Fruit fly (Drosophila melanogaster) whole organism, embryonic: ENCODE measurements around the gene CG32537.
A peak's percentile ranks its signal among the peaks of the same experiment; 100 is the strongest.

Experiments used
- CG3281 ChIP-seq: fragments of 200-800 bp; sonication (Bioruptor generic); optimal IDR thresholded peaks from 3 replicates; lab custom pipeline; 2017; ENCODE audit warnings: missing biosample characterization, mild to moderate bottlenecking, missing genetic modification characterization
- CG34224 ChIP-seq: fragments of 200-800 bp; sonication (Bioruptor generic); IDR thresholded peaks from 3 replicates; pipeline ENCODE4 v1.3.6; 2022; ENCODE audit warnings: missing biosample characterization, missing genetic modification characterization; ENCODE audit not compliant: partially characterized antibody
- HLHmδ ChIP-seq: fragments of 200-800 bp; sonication (Bioruptor generic); optimal IDR thresholded peaks from 2 replicates; lab custom pipeline; 2018; ENCODE audit warnings: missing biosample characterization, mild to moderate bottlenecking, missing genetic modification characterization, moderate library complexity
- Med ChIP-seq: fragments of 200-800 bp; sonication (Bioruptor generic); peaks from one replicate; lab custom pipeline; 2016; ENCODE audit warnings: missing biosample characterization, missing genetic modification characterization, mild to moderate bottlenecking, inconsistent platforms, moderate library complexity
- Mrtf ChIP-seq: fragments of 200-800 bp; sonication (Bioruptor generic); IDR thresholded peaks from 3 replicates; pipeline ENCODE4 v1.3.6; 2022; ENCODE audit warnings: missing biosample characterization, missing genetic modification characterization
- Optix ChIP-seq: fragments of 200-800 bp; sonication (Bioruptor generic); IDR thresholded peaks from 3 replicates; pipeline ENCODE4 v1.3.6; 2022; ENCODE audit warnings: missing biosample characterization, missing genetic modification characterization
- Side ChIP-seq: fragments of 200-800 bp; sonication (Bioruptor generic); optimal IDR thresholded peaks from 2 replicates; lab custom pipeline; 2016; ENCODE audit warnings: missing biosample characterization, missing genetic modification characterization
- Spps ChIP-seq: fragments of 200-800 bp; sonication (Bioruptor generic); optimal IDR thresholded peaks from 2 replicates; lab custom pipeline; 2018; ENCODE audit warnings: missing biosample characterization, mild to moderate bottlenecking, missing genetic modification characterization
- bbx ChIP-seq: fragments of 200-800 bp; sonication (Bioruptor generic); IDR thresholded peaks from 2 replicates; pipeline ENCODE4 v1.3.6; 2022; ENCODE audit warnings: missing biosample characterization, missing genetic modification characterization; ENCODE audit not compliant: partially characterized antibody
- gcm2 ChIP-seq: fragments of 200-800 bp; sonication (Bioruptor generic); optimal IDR thresholded peaks from 2 replicates; lab custom pipeline; 2016; ENCODE audit warnings: missing biosample characterization, missing genetic modification characterization
- nerfin-2 ChIP-seq: fragments of 200-800 bp; sonication (Bioruptor generic); IDR thresholded peaks from 2 replicates; pipeline ENCODE4 v1.3.6; 2022; ENCODE audit warnings: missing biosample characterization, missing genetic modification characterization; ENCODE audit not compliant: partially characterized antibody
- rib ChIP-seq: fragments of 200-800 bp; sonication (Bioruptor generic); IDR thresholded peaks from 2 replicates; pipeline ENCODE4 v1.3.6; 2022; ENCODE audit warnings: missing biosample characterization, missing genetic modification characterization
- slp2 ChIP-seq: fragments of 200-800 bp; sonication (Bioruptor generic); optimal IDR thresholded peaks from 2 replicates; lab custom pipeline; 2016; ENCODE audit warnings: missing biosample characterization, missing genetic modification characterization

CG32537 gene

dm6 chrX:19224580-19225303, 51.6 kb downstream of the CG32537 start (continued):
- TF ChIP-seq Optix (GFP tag; lab: Robert Waterston, UW) (no peak), slp2 (GFP tag; lab: Kevin White, UChicago) (no peak), bbx (GFP tag; lab: Robert Waterston, UW) (no peak), Med (GFP tag; lab: Kevin White, UChicago) (no peak), gcm2 (no peak), rib (GFP tag; lab: Robert Waterston, UW) (no peak), CG3281 (GFP tag; lab: Kevin White, UChicago) (peak; percentile 39), Mrtf (no peak), Side (no peak), nerfin-2 (GFP tag; lab: Robert Waterston, UW) (no peak), CG34224 (no peak), HLHmδ (GFP tag; lab: Kevin White, UChicago) (no peak), Spps (tag; lab: Kevin White, UChicago) (no peak)
